Worm (Caenorhabditis elegans) whole organism, L3 larva: ENCODE measurements around the gene bed-2.

Experiments
- R02D3.7 ChIP-seq: fragments of 150-350 bp; optimal IDR thresholded peaks from 2 replicates; lab custom pipeline; 2014; ENCODE audit warnings: missing biosample characterization, missing genetic modification characterization
- ZK546.5 ChIP-seq: sonication (generic microtip); optimal IDR thresholded peaks from 2 replicates; lab custom pipeline; 2017; ENCODE audit warnings: missing biosample characterization, missing genetic modification characterization
- aly-2 ChIP-seq: fragments of 150-350 bp; optimal IDR thresholded peaks from 2 replicates; lab custom pipeline; 2014; ENCODE audit warnings: missing biosample characterization, missing genetic modification characterization
- ama-1 ChIP-seq: fragments of 150-350 bp; optimal IDR thresholded peaks from 2 replicates; lab custom pipeline; 2018
- ceh-28 ChIP-seq: fragments of 150-350 bp; optimal IDR thresholded peaks from 2 replicates; lab custom pipeline; 2014; ENCODE audit warnings: missing biosample characterization, missing genetic modification reagents, missing genetic modification characterization
- ceh-9 ChIP-seq: sonication (generic microtip); optimal IDR thresholded peaks from 2 replicates; lab custom pipeline; 2018; ENCODE audit warnings: missing biosample characterization, missing genetic modification characterization
- daf-12 ChIP-seq: fragments of 150-350 bp; optimal IDR thresholded peaks from 2 replicates; lab custom pipeline; 2014; ENCODE audit warnings: missing biosample characterization, missing genetic modification reagents, missing genetic modification characterization
- egl-27 ChIP-seq: sonication (generic microtip); optimal IDR thresholded peaks from 4 replicates; lab custom pipeline; 2017; ENCODE audit warnings: missing biosample characterization, missing genetic modification reagents, missing genetic modification characterization
- egl-5 ChIP-seq: fragments of 150-350 bp; optimal IDR thresholded peaks from 2 replicates; lab custom pipeline; 2017; ENCODE audit warnings: missing biosample characterization, missing genetic modification reagents, missing genetic modification characterization, inconsistent platforms
- elt-2 ChIP-seq: sonication (generic microtip); optimal IDR thresholded peaks from 2 replicates; lab custom pipeline; 2016; ENCODE audit warnings: missing genetic modification reagents, mild to moderate bottlenecking, missing genetic modification characterization, missing compliant biosample characterization
- elt-3 ChIP-seq, 3 experiments: fragments of 150-350 bp in 1 of 3; sonication (generic microtip) in 2 of 3; optimal IDR thresholded peaks; 2 replicates in 2 of 3; 4 replicates in 1 of 3; lab custom pipeline; 2014 to 2017; ENCODE audit warnings: missing biosample characterization in 3 of 3, missing genetic modification characterization in 3 of 3
- eor-1 ChIP-seq, 2 experiments: fragments of 150-350 bp; optimal IDR thresholded peaks; 2 replicates each; lab custom pipeline; 2014 to 2018; ENCODE audit warnings: missing biosample characterization in 2 of 2, missing genetic modification characterization in 2 of 2
- fos-1 ChIP-seq: fragments of 150-350 bp; optimal IDR thresholded peaks from 2 replicates; lab custom pipeline; 2014; ENCODE audit warnings: missing biosample characterization, missing genetic modification characterization
- hmg-11 ChIP-seq: sonication (generic microtip); optimal IDR thresholded peaks from 2 replicates; lab custom pipeline; 2016; ENCODE audit warnings: missing genetic modification characterization, missing compliant biosample characterization
- jun-1 ChIP-seq: fragments of 150-350 bp; optimal IDR thresholded peaks from 2 replicates; lab custom pipeline; 2014; ENCODE audit warnings: missing biosample characterization, missing genetic modification reagents, missing genetic modification characterization
- lin-15B ChIP-seq: fragments of 150-350 bp; optimal IDR thresholded peaks from 2 replicates; lab custom pipeline; 2014; ENCODE audit warnings: missing biosample characterization, missing genetic modification characterization
- lin-39 ChIP-seq: fragments of 150-350 bp; optimal IDR thresholded peaks from 2 replicates; lab custom pipeline; 2018; ENCODE audit warnings: missing biosample characterization, missing genetic modification reagents, missing genetic modification characterization
- lsy-12 ChIP-seq: sonication (generic microtip); optimal IDR thresholded peaks from 2 replicates; lab custom pipeline; 2016; ENCODE audit warnings: mild to moderate bottlenecking, missing genetic modification characterization, missing compliant biosample characterization
- mdl-1 ChIP-seq: fragments of 150-350 bp; optimal IDR thresholded peaks from 2 replicates; lab custom pipeline; 2014; ENCODE audit warnings: missing biosample characterization, missing genetic modification characterization
- mml-1 ChIP-seq: fragments of 150-350 bp; sonication (generic microtip); optimal IDR thresholded peaks from 3 replicates; lab custom pipeline; 2014; ENCODE audit warnings: missing biosample characterization, missing genetic modification characterization
- nfya-1 ChIP-seq: sonication (generic microtip); optimal IDR thresholded peaks from 2 replicates; lab custom pipeline; 2017; ENCODE audit warnings: missing genetic modification characterization, mild to moderate bottlenecking, missing compliant biosample characterization, antibody characterized with exemption, moderate library complexity; ENCODE audit not compliant: insufficient read depth
- nhr-12 ChIP-seq: fragments of 150-350 bp; optimal IDR thresholded peaks from 2 replicates; lab custom pipeline; 2014; ENCODE audit warnings: missing biosample characterization, missing genetic modification characterization
- nhr-237 ChIP-seq: fragments of 150-350 bp; optimal IDR thresholded peaks from 2 replicates; lab custom pipeline; 2014; ENCODE audit warnings: missing biosample characterization, missing genetic modification characterization
- nhr-25 ChIP-seq: sonication (generic microtip); optimal IDR thresholded peaks from 2 replicates; lab custom pipeline; 2017; ENCODE audit warnings: missing biosample characterization, missing genetic modification characterization
- nhr-28 ChIP-seq: fragments of 150-350 bp; optimal IDR thresholded peaks from 2 replicates; lab custom pipeline; 2014; ENCODE audit warnings: missing biosample characterization, missing genetic modification characterization
- nhr-67 ChIP-seq: fragments of 150-350 bp; optimal IDR thresholded peaks from 2 replicates; lab custom pipeline; 2014; ENCODE audit warnings: missing biosample characterization, missing genetic modification characterization
- nhr-76 ChIP-seq: fragments of 150-350 bp; sonication (generic microtip); optimal IDR thresholded peaks from 5 replicates; lab custom pipeline; 2014; ENCODE audit warnings: missing biosample characterization, missing genetic modification characterization
- pha-4 ChIP-seq: fragments of 150-350 bp; optimal IDR thresholded peaks from 2 replicates; lab custom pipeline; 2014; ENCODE audit warnings: missing biosample characterization, missing genetic modification reagents, missing genetic modification characterization
- pqm-1 ChIP-seq: fragments of 150-350 bp; optimal IDR thresholded peaks from 2 replicates; lab custom pipeline; 2017; ENCODE audit warnings: missing biosample characterization, missing genetic modification characterization, inconsistent platforms
- sea-2 ChIP-seq: fragments of 150-350 bp; sonication (generic microtip); optimal IDR thresholded peaks from 4 replicates; lab custom pipeline; 2014; ENCODE audit warnings: missing biosample characterization, missing genetic modification reagents, missing genetic modification characterization
- snpc-4 ChIP-seq: fragments of 150-350 bp; optimal IDR thresholded peaks from 2 replicates; lab custom pipeline; 2014; ENCODE audit warnings: missing biosample characterization, missing genetic modification characterization
- tbx-2 ChIP-seq: sonication (generic microtip); optimal IDR thresholded peaks from 2 replicates; lab custom pipeline; 2016; ENCODE audit warnings: mild to moderate bottlenecking, missing genetic modification characterization, missing compliant biosample characterization
- unc-39 ChIP-seq: sonication (generic microtip); optimal IDR thresholded peaks from 4 replicates; lab custom pipeline; 2017; ENCODE audit warnings: missing biosample characterization, missing genetic modification characterization
- unc-62 ChIP-seq: fragments of 150-350 bp; sonication (generic microtip); optimal IDR thresholded peaks from 4 replicates; lab custom pipeline; 2014; ENCODE audit warnings: missing biosample characterization, missing genetic modification reagents, missing genetic modification characterization
- zag-1 ChIP-seq: fragments of 150-350 bp; optimal IDR thresholded peaks from 2 replicates; lab custom pipeline; 2014; ENCODE audit warnings: missing biosample characterization, missing genetic modification characterization
- ztf-11 ChIP-seq: fragments of 150-350 bp; optimal IDR thresholded peaks from 2 replicates; lab custom pipeline; 2014; ENCODE audit warnings: missing biosample characterization, missing genetic modification characterization
- ztf-4 ChIP-seq: fragments of 150-350 bp; optimal IDR thresholded peaks from 2 replicates; lab custom pipeline; 2014; ENCODE audit warnings: missing biosample characterization, missing genetic modification characterization

bed-2 gene

DNA sequence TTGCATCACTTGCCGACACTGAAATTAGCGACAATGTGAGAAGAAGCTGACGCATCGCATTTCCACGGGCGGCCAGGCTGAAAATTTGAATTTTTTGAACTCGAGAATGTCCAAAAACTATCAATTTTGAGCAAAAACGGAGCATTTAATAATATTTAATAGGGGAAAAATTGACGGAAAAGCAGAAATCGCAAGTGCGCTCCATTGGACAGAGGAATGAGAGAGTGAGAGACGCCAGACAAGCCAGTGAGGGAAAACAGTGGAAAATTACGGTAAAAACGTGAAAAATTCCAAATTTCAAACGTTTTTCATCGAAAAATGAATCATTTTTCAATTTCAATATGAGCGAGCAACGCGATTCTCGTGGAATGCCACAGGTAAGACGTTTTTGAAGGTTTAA lies 34.6 kb upstream of the bed-2 start, which contains the start of the genes Y66D12A.21 and spe-6:
Y66D12A.21 (minus strand) TSS at position 90 of the 400 bp plus-strand sequence.
spe-6 (plus strand) TSS at position 276 of the 400 bp plus-strand sequence.
- no peak for TF ChIP-seq R02D3.7 (tag; lab: Kevin White, UChicago)
- TF ChIP-seq ztf-4 (tag; lab: Kevin White, UChicago): no peak
- peak; percentile 54 for TF ChIP-seq nfya-1
- TF ChIP-seq pha-4 (tag; lab: Kevin White, UChicago): peak; percentile 45
- peak; percentile 59 for TF ChIP-seq lin-15B (tag; lab: Kevin White, UChicago)
- TF ChIP-seq elt-3 (tag; optimal IDR thresholded peaks at IDR 0.05; lab: Kevin White, UChicago): no peak
- TF ChIP-seq, all 47 proteins: peak for 3

DNA sequence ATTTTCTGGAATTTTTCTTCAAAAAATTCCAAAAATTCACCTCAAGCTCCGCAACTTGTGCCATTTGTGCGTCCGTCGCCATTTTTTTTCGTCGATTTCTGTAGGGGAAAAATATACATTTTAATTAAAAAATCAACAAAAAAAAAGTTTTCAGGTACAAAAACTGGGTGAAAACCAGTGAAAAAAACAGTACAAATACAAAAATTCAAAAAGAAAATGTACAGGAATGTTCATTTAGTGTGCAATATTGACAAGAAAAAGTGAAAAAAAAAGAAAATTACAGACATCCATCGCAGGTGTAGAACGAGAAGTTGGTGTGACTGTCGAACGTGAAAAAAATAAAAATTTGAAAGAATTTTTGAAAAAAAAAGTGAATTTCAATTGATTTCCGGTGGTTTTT lies 32.1 kb upstream of the bed-2 start, which contains the start of gene tin-10:
tin-10 (minus strand) TSS at position 101 of the 400 bp plus-strand sequence.
- no peak for TF ChIP-seq elt-3 (tag; optimal IDR thresholded peaks at IDR 0.05; lab: Kevin White, UChicago)
- TF ChIP-seq nhr-25 (tag; lab: Kevin White, UChicago): no peak
- TF ChIP-seq fos-1 (tag; lab: Kevin White, UChicago): no peak
- no peak for TF ChIP-seq mdl-1
- TF ChIP-seq unc-62: no peak
- no peak for TF ChIP-seq pqm-1 (tag; lab: Kevin White, UChicago)
- no peak for TF ChIP-seq egl-5 (tag; lab: Kevin White, UChicago)
- TF ChIP-seq, all 47 proteins: peak for 0

DNA sequence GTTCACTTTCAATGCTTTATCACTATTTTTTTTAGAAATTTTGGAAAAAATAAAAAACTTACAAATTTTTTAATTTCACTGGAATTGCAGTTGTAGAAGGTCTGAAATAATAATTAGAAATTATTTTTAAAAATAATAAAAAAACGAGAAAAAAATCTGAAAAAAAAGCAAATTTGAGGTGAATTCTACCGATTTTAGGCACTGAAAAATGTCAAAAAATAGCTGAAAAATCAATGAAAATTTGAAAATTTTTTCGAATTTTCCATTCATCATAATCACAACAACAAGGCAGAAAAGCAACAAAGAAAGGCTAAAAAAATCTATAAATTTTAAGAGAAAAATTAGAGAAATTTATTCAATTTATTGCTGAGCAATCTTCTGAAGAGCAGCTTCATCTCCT lies 30.0 kb upstream of the bed-2 start, which contains the start of gene nars-2:
nars-2 (minus strand) TSS at position 101 of the 400 bp plus-strand sequence.
- TF ChIP-seq eor-1 (tag; optimal IDR thresholded peaks at IDR 0.05; lab: Kevin White, UChicago) (no peak), unc-39 (tag; lab: Kevin White, UChicago) (no peak), tbx-2 (no peak)

DNA sequence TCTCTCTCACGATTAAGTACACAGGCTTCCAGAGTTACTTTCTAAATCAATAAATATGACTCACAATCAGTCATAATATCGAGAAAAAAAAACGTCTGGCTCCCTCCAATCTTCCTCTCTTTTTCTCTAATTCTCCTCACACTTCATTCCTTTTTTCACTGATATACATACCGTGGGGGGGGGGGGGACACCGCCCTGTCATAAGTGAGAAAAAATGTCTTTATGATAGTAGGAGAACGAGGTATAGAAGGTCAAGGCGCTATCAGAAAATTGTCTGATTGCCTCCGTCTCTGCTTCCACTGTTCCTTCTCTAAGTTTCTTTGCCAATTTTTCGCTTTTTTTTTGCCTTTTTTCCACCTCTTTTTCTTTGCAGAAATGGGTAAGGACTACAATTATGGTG lies 25.9 kb upstream of the bed-2 start, which contains the start of gene Y66D12A.24:
Y66D12A.24 (plus strand) TSS at position 370 of the 400 bp plus-strand sequence.
- TF ChIP-seq lsy-12 (no peak), egl-5 (tag; lab: Kevin White, UChicago) (no peak), nhr-28 (tag; lab: Kevin White, UChicago) (no peak), pha-4 (tag; lab: Kevin White, UChicago) (peak; percentile 21), daf-12 (no peak), nhr-12 (tag; lab: Kevin White, UChicago) (no peak), mml-1 (tag; lab: Kevin White, UChicago) (no peak), tbx-2 (no peak), nfya-1 (no peak), zag-1 (tag; lab: Kevin White, UChicago) (no peak), jun-1 (tag; lab: Kevin White, UChicago) (peak; percentile 45), eor-1 (tag; optimal IDR thresholded peaks at IDR 0.05; lab: Kevin White, UChicago) (no peak), elt-2 (tag; lab: Kevin White, UChicago) (peak; percentile 84), elt-3 (tag; optimal IDR thresholded peaks at IDR 0.05; lab: Kevin White, UChicago) (no peak), hmg-11 (tag; lab: Kevin White, UChicago) (no peak), unc-62 (no peak), lin-39 (tag; lab: Kevin White, UChicago) (no peak), nhr-67 (tag; lab: Kevin White, UChicago) (no peak), nhr-76 (tag; lab: Kevin White, UChicago) (no peak), aly-2 (tag; lab: Kevin White, UChicago) (no peak), mdl-1 (no peak), egl-27 (tag; lab: Kevin White, UChicago) (no peak), unc-39 (tag; lab: Kevin White, UChicago) (no peak), ztf-11 (tag; lab: Kevin White, UChicago) (no peak), nhr-25 (tag; lab: Kevin White, UChicago) (no peak), nhr-237 (tag; lab: Kevin White, UChicago) (no peak), sea-2 (GFP tag; lab: Kevin White, UChicago) (no peak), ama-1 (no peak), ZK546.5 (no peak), ceh-28 (no peak), ceh-9 (tag; lab: Kevin White, UChicago) (no peak), lin-15B (tag; lab: Kevin White, UChicago) (no peak), pqm-1 (tag; lab: Kevin White, UChicago) (peak; percentile 73), ztf-4 (tag; lab: Kevin White, UChicago) (no peak), snpc-4 (tag; lab: Kevin White, UChicago) (no peak)
